Fruit fly (Drosophila melanogaster): ENCODE measurements around the gene Or85d.

Or85d gene

dm6 chr3R:8517752-8518185 lies 34.6 kb upstream of the Or85d start, which contains the start of gene CG11737 (continued):
- TF ChIP-seq CG1603 (tag; optimal IDR thresholded peaks at IDR 0.05): peak; percentile 58
- TF ChIP-seq kni (GFP tag; optimal IDR thresholded peaks at IDR 0.05): no peak
- no peak for TF ChIP-seq CG30403 (GFP tag; optimal IDR thresholded peaks at IDR 0.05)
- no peak for TF ChIP-seq CG11696 (GFP tag; IDR thresholded peaks at IDR 0.05)
- TF ChIP-seq CG10979 (tag; optimal IDR thresholded peaks at IDR 0.05): no peak
- TF ChIP-seq Lpt (GFP tag; optimal IDR thresholded peaks at IDR 0.05): no peak
- TF ChIP-seq CG12219 (GFP tag; optimal IDR thresholded peaks at IDR 0.05): no peak
- no peak for TF ChIP-seq tin (GFP tag; optimal IDR thresholded peaks at IDR 0.05)
- no peak for TF ChIP-seq ind (GFP tag; optimal IDR thresholded peaks at IDR 0.05)
- no peak for TF ChIP-seq slou (GFP tag; optimal IDR thresholded peaks at IDR 0.05)
- no peak for TF ChIP-seq CG2875 (GFP tag; optimal IDR thresholded peaks at IDR 0.05)
- TF ChIP-seq CG18262 (tag; optimal IDR thresholded peaks at IDR 0.05): no peak
- peak; percentile 56; the same call in 1 of the 3 replicates for TF ChIP-seq CG34422 (GFP tag; IDR thresholded peaks at IDR 0.05)
- peak; percentile 41; the same call in 1 of the 2 replicates for TF ChIP-seq Rfx (GFP tag; IDR thresholded peaks at IDR 0.05)
- no peak for TF ChIP-seq CG9817 (tag; optimal IDR thresholded peaks at IDR 0.05)
- TF ChIP-seq CG17612 (GFP tag; IDR thresholded peaks at IDR 0.05): no peak
- TF ChIP-seq CG6813 (GFP tag; optimal IDR thresholded peaks at IDR 0.05): no peak
- TF ChIP-seq az2 (GFP tag; optimal IDR thresholded peaks at IDR 0.05): no peak
- TF ChIP-seq CG2202 (tag; optimal IDR thresholded peaks at IDR 0.05): no peak
- TF ChIP-seq sna (GFP tag; IDR thresholded peaks at IDR 0.05; ENCODE audit: partially characterized antibody): peak; percentile 73
- no peak for TF ChIP-seq Nf-YC (tag; optimal IDR thresholded peaks at IDR 0.05)
- no peak for TF ChIP-seq Asciz (GFP tag; optimal IDR thresholded peaks at IDR 0.05)
- TF ChIP-seq CG1024 (GFP tag; IDR thresholded peaks at IDR 0.05): no peak
- TF ChIP-seq Eip74EF (GFP tag; optimal IDR thresholded peaks at IDR 0.05): no peak
- TF ChIP-seq zfh1 (GFP tag; IDR thresholded peaks at IDR 0.05): no peak
- TF ChIP-seq Dip2 (GFP tag; IDR thresholded peaks at IDR 0.05): no peak
- TF ChIP-seq nom (GFP tag; optimal IDR thresholded peaks at IDR 0.05): no peak
- no peak for TF ChIP-seq Aef1 (GFP tag; IDR thresholded peaks at IDR 0.05)
- no peak for TF ChIP-seq bcd (GFP tag; optimal IDR thresholded peaks at IDR 0.05)
- TF ChIP-seq CG43689 (GFP tag; IDR thresholded peaks at IDR 0.05): no peak
- TF ChIP-seq Trl (optimal IDR thresholded peaks at IDR 0.05): no peak
- TF ChIP-seq Trl (GFP tag; optimal IDR thresholded peaks at IDR 0.05): no peak
- TF ChIP-seq Gug (GFP tag; IDR thresholded peaks at IDR 0.05): no peak
- no peak for TF ChIP-seq vvl (GFP tag; IDR thresholded peaks at IDR 0.05)
- no peak for TF ChIP-seq Lhr (GFP tag; optimal IDR thresholded peaks at IDR 0.05)
- no peak for TF ChIP-seq CG5180 (GFP tag; optimal IDR thresholded peaks at IDR 0.05)
- no peak for TF ChIP-seq CG7271 (tag; optimal IDR thresholded peaks at IDR 0.05)
- no peak for TF ChIP-seq sug (tag; optimal IDR thresholded peaks at IDR 0.05)
- no peak for TF ChIP-seq repo (GFP tag; optimal IDR thresholded peaks at IDR 0.05)
- no peak for TF ChIP-seq CG14710 (tag; optimal IDR thresholded peaks at IDR 0.05)
- no peak for TF ChIP-seq CG5245 (GFP tag; optimal IDR thresholded peaks at IDR 0.05)
- TF ChIP-seq Med (GFP tag): no peak
- no peak for TF ChIP-seq Tbp (GFP tag; optimal IDR thresholded peaks at IDR 0.05)
- no peak for TF ChIP-seq CG3726 (GFP tag; IDR thresholded peaks at IDR 0.05)
- no peak for TF ChIP-seq Bteb2 (GFP tag; optimal IDR thresholded peaks at IDR 0.05)
- no peak for TF ChIP-seq org-1 (GFP tag; optimal IDR thresholded peaks at IDR 0.05)
- no peak for TF ChIP-seq CG14050 (GFP tag; IDR thresholded peaks at IDR 0.05)
- no peak for TF ChIP-seq CG16863 (GFP tag; optimal IDR thresholded peaks at IDR 0.05)
- no peak for TF ChIP-seq CG7839 (tag; optimal IDR thresholded peaks at IDR 0.05)
- TF ChIP-seq Dad (GFP tag; optimal IDR thresholded peaks at IDR 0.05): no peak
- no peak for TF ChIP-seq CG14667 (GFP tag; IDR thresholded peaks at IDR 0.05)
- TF ChIP-seq H15 (GFP tag; IDR thresholded peaks at IDR 0.05): no peak

All from whole organism, embryonic.